Fruit fly (Drosophila melanogaster) whole organism, embryonic: Measurements from ENCODE around the gene CG12081.

ENCODE experiments used
- Adf1 ChIP-seq: fragments of 200-800 bp; sonication (Bioruptor generic); IDR thresholded peaks from 2 replicates; pipeline ENCODE4 v1.3.6; 2022; ENCODE audit warnings: missing biosample characterization, missing genetic modification characterization
- Awh ChIP-seq: fragments of 200-800 bp; sonication (Bioruptor generic); IDR thresholded peaks from 2 replicates; pipeline ENCODE4, ENCODE4 v1.3.6; 2022; ENCODE audit warnings: missing biosample characterization, missing genetic modification characterization
- Bgb ChIP-seq: fragments of 200-800 bp; sonication (Bioruptor generic); IDR thresholded peaks from 2 replicates; pipeline ENCODE4 v1.3.6; 2022; ENCODE audit warnings: missing biosample characterization, missing genetic modification characterization; ENCODE audit not compliant: partially characterized antibody
- CG10209 ChIP-seq: fragments of 200-800 bp; sonication (Bioruptor generic); optimal IDR thresholded peaks from 3 replicates; lab custom pipeline; 2017; ENCODE audit warnings: missing biosample characterization, mild to moderate bottlenecking, missing genetic modification characterization, missing genetic modification reagents
- CG12769 ChIP-seq: fragments of 200-800 bp; sonication (Bioruptor generic); optimal IDR thresholded peaks from 2 replicates; lab custom pipeline; 2019; ENCODE audit warnings: missing biosample characterization, mild to moderate bottlenecking, missing genetic modification characterization, moderate library complexity
- CG1529 ChIP-seq: fragments of 200-800 bp; sonication (Bioruptor generic); optimal IDR thresholded peaks from 3 replicates; lab custom pipeline; 2018; ENCODE audit warnings: missing biosample characterization, missing genetic modification characterization
- CG15601 ChIP-seq: fragments of 200-800 bp; sonication (Bioruptor generic); optimal IDR thresholded peaks from 3 replicates; lab custom pipeline; 2019; ENCODE audit warnings: missing biosample characterization, mild to moderate bottlenecking, missing genetic modification characterization, moderate library complexity
- CG17328 ChIP-seq: fragments of 200-800 bp; sonication (Bioruptor generic); IDR thresholded peaks from 2 replicates; pipeline ENCODE4 v1.3.6; 2022; ENCODE audit warnings: missing biosample characterization, missing genetic modification characterization
- CG17385 ChIP-seq: fragments of 200-800 bp; sonication (Bioruptor generic); optimal IDR thresholded peaks from 3 replicates; lab custom pipeline; 2018; ENCODE audit warnings: missing biosample characterization, mild to moderate bottlenecking, missing genetic modification characterization
- CG1792 ChIP-seq: fragments of 200-800 bp; sonication (Bioruptor generic); optimal IDR thresholded peaks from 2 replicates; lab custom pipeline; 2016; ENCODE audit warnings: missing biosample characterization, missing genetic modification characterization
- CG18619 ChIP-seq: fragments of 200-800 bp; sonication (Bioruptor generic); optimal IDR thresholded peaks from 3 replicates; lab custom pipeline; 2017; ENCODE audit warnings: missing biosample characterization, mild to moderate bottlenecking, missing genetic modification characterization
- CG2712 ChIP-seq: fragments of 200-800 bp; optimal IDR thresholded peaks from 3 replicates; lab custom pipeline; 2019; ENCODE audit warnings: missing biosample characterization, mild to moderate bottlenecking, missing genetic modification characterization, moderate library complexity
- CG32772 ChIP-seq: fragments of 200-800 bp; sonication (Bioruptor generic); IDR thresholded peaks from 2 replicates; pipeline ENCODE4 v1.3.6; 2022; ENCODE audit warnings: missing biosample characterization, missing genetic modification characterization
- CG34224 ChIP-seq: fragments of 200-800 bp; sonication (Bioruptor generic); IDR thresholded peaks from 3 replicates; pipeline ENCODE4 v1.3.6; 2022; ENCODE audit warnings: missing biosample characterization, missing genetic modification characterization; ENCODE audit not compliant: partially characterized antibody
- CG4854 ChIP-seq: fragments of 200-800 bp; sonication (Bioruptor generic); optimal IDR thresholded peaks from 2 replicates; lab custom pipeline; 2016; ENCODE audit warnings: missing biosample characterization, missing genetic modification characterization, inconsistent platforms
- CG8281 ChIP-seq: fragments of 200-800 bp; sonication (Bioruptor generic); optimal IDR thresholded peaks from 2 replicates; lab custom pipeline; 2018; ENCODE audit warnings: missing biosample characterization, mild to moderate bottlenecking, missing genetic modification characterization, moderate library complexity
- CG8290 ChIP-seq, 3 experiments: fragments of 200-800 bp; sonication (Bioruptor generic); optimal IDR thresholded peaks; 2 replicates each; lab custom pipeline; 2016 to 2019; ENCODE audit warnings: missing biosample characterization in 3 of 3, missing genetic modification characterization in 3 of 3, mild to moderate bottlenecking in 2 of 3, moderate library complexity in 1 of 3
- CG8924 ChIP-seq: fragments of 200-800 bp; optimal IDR thresholded peaks from 3 replicates; lab custom pipeline; 2019; ENCODE audit warnings: missing biosample characterization, mild to moderate bottlenecking, missing genetic modification characterization, moderate library complexity
- Chrac-16 ChIP-seq: fragments of 200-800 bp; sonication (Bioruptor generic); optimal IDR thresholded peaks from 3 replicates; lab custom pipeline; 2016; ENCODE audit warnings: missing biosample characterization, missing genetic modification characterization
- CoRest ChIP-seq: fragments of 200-800 bp; sonication (Bioruptor generic); optimal IDR thresholded peaks from 3 replicates; lab custom pipeline; 2018; ENCODE audit warnings: missing biosample characterization, mild to moderate bottlenecking, missing genetic modification characterization, moderate library complexity
- Gug ChIP-seq: fragments of 200-800 bp; sonication (Bioruptor generic); IDR thresholded peaks from 4 replicates; pipeline ENCODE4 v1.3.6; 2022; ENCODE audit warnings: missing biosample characterization, missing genetic modification characterization
- Hey ChIP-seq: fragments of 200-800 bp; sonication (Bioruptor generic); optimal IDR thresholded peaks from 3 replicates; lab custom pipeline; 2018; ENCODE audit warnings: missing biosample characterization, mild to moderate bottlenecking, missing genetic modification characterization
- Hr3 ChIP-seq: fragments of 200-800 bp; sonication (Bioruptor generic); optimal IDR thresholded peaks from 3 replicates; lab custom pipeline; 2016; ENCODE audit warnings: missing biosample characterization, missing genetic modification characterization
- Max ChIP-seq: fragments of 200-800 bp; sonication (Bioruptor generic); optimal IDR thresholded peaks from 2 replicates; lab custom pipeline; 2016; ENCODE audit warnings: missing biosample characterization, mild to moderate bottlenecking, missing genetic modification characterization
- NC2α ChIP-seq: fragments of 200-800 bp; sonication (Bioruptor generic); optimal IDR thresholded peaks from 2 replicates; lab custom pipeline; 2016; ENCODE audit warnings: missing biosample characterization, missing genetic modification characterization
- NFAT ChIP-seq: fragments of 200-800 bp; sonication (Bioruptor generic); IDR thresholded peaks from 2 replicates; pipeline ENCODE4 v1.3.6; 2022; ENCODE audit warnings: missing biosample characterization, missing genetic modification characterization
- Trl ChIP-seq, 3 experiments: fragments of >200 bp in 2 of 3; fragments of 200-800 bp in 1 of 3; sonication (Bioruptor generic) in 1 of 3; optimal IDR thresholded peaks; 2 replicates in 1 of 3; 3 replicates in 2 of 3; lab custom pipeline; 2016 to 2017; ENCODE audit warnings: missing biosample characterization in 1 of 3, missing genetic modification characterization in 1 of 3
- bbx ChIP-seq: fragments of 200-800 bp; sonication (Bioruptor generic); IDR thresholded peaks from 2 replicates; pipeline ENCODE4 v1.3.6; 2022; ENCODE audit warnings: missing biosample characterization, missing genetic modification characterization; ENCODE audit not compliant: partially characterized antibody
- cas ChIP-seq: fragments of 200-800 bp; sonication (Bioruptor generic); IDR thresholded peaks from 2 replicates; pipeline ENCODE4 v1.3.6; 2022; ENCODE audit warnings: missing biosample characterization, missing genetic modification characterization
- chif ChIP-seq, 2 experiments: fragments of 200-800 bp; sonication (Bioruptor generic); optimal IDR thresholded peaks; 3 replicates each; lab custom pipeline; 2016; ENCODE audit warnings: missing biosample characterization in 2 of 2, missing genetic modification characterization in 2 of 2
- chm ChIP-seq: fragments of 200-800 bp; sonication (Bioruptor generic); IDR thresholded peaks from 2 replicates; pipeline ENCODE4 v1.3.6; 2022; ENCODE audit warnings: missing biosample characterization, missing genetic modification characterization
- dpn ChIP-seq, 2 experiments: fragments of 200-800 bp; sonication (Bioruptor generic); optimal IDR thresholded peaks; 3 replicates each; lab custom pipeline; 2016; ENCODE audit warnings: missing biosample characterization in 2 of 2, missing genetic modification characterization in 2 of 2
- emc ChIP-seq: fragments of 200-800 bp; sonication (Bioruptor generic); optimal IDR thresholded peaks from 2 replicates; lab custom pipeline; 2016; ENCODE audit warnings: missing biosample characterization, missing genetic modification characterization
- en ChIP-seq: fragments of 200-800 bp; sonication (Bioruptor generic); optimal IDR thresholded peaks from 2 replicates; lab custom pipeline; 2016; ENCODE audit warnings: missing biosample characterization, missing genetic modification characterization
- eyg ChIP-seq: fragments of 200-800 bp; sonication (Bioruptor generic); optimal IDR thresholded peaks from 3 replicates; lab custom pipeline; 2016; ENCODE audit warnings: missing biosample characterization, missing genetic modification characterization
- gsb ChIP-seq: fragments of 200-800 bp; sonication (Bioruptor generic); IDR thresholded peaks from 2 replicates; pipeline ENCODE4 v1.3.6; 2022; ENCODE audit warnings: missing biosample characterization, missing genetic modification characterization
- h ChIP-seq: fragments of >200 bp; optimal IDR thresholded peaks from 2 replicates; lab custom pipeline; 2017
- kni ChIP-seq: fragments of 200-800 bp; sonication (Bioruptor generic); optimal IDR thresholded peaks from 3 replicates; lab custom pipeline; 2017; ENCODE audit warnings: mild to moderate bottlenecking, missing biosample characterization, missing genetic modification reagents, missing genetic modification characterization
- lola ChIP-seq, 3 experiments: fragments of >200 bp in 2 of 3; fragments of 200-800 bp in 1 of 3; sonication (Bioruptor generic) in 1 of 3; optimal IDR thresholded peaks; 2 replicates each; lab custom pipeline; 2017 to 2019; ENCODE audit warnings: missing biosample characterization in 3 of 3, missing genetic modification characterization in 3 of 3, mild to moderate bottlenecking in 1 of 3, moderate library complexity in 1 of 3
- nerfin-1 ChIP-seq: fragments of 200-800 bp; sonication (Bioruptor generic); optimal IDR thresholded peaks from 3 replicates; lab custom pipeline; 2019; ENCODE audit warnings: missing biosample characterization, mild to moderate bottlenecking, missing genetic modification characterization, moderate library complexity
- oc ChIP-seq: fragments of 200-800 bp; sonication (Bioruptor generic); optimal IDR thresholded peaks from 2 replicates; lab custom pipeline; 2018; ENCODE audit warnings: missing biosample characterization, mild to moderate bottlenecking, missing genetic modification characterization, moderate library complexity
- prd ChIP-seq, 3 experiments: fragments of >200 bp in 2 of 3; fragments of 200-800 bp in 1 of 3; sonication (Bioruptor generic) in 1 of 3; optimal IDR thresholded peaks in 2 of 3; IDR thresholded peaks in 1 of 3; 2 replicates in 2 of 3; 3 replicates in 1 of 3; pipeline versions ENCODE4 v1.3.6 to Lab custom; 2017 to 2022; ENCODE audit warnings: missing biosample characterization in 1 of 3, missing genetic modification characterization in 1 of 3
- pros ChIP-seq: fragments of 200-800 bp; sonication (Bioruptor generic); optimal IDR thresholded peaks from 3 replicates; lab custom pipeline; 2019; ENCODE audit warnings: missing biosample characterization, mild to moderate bottlenecking, missing genetic modification characterization, moderate library complexity
- psq ChIP-seq: fragments of 200-800 bp; sonication (Bioruptor generic); optimal IDR thresholded peaks from 2 replicates; lab custom pipeline; 2017; ENCODE audit warnings: missing biosample characterization, missing genetic modification characterization
- schlank ChIP-seq: fragments of 200-800 bp; sonication (Bioruptor generic); optimal IDR thresholded peaks from 2 replicates; lab custom pipeline; 2018; ENCODE audit warnings: missing biosample characterization, mild to moderate bottlenecking, missing genetic modification characterization
- seq ChIP-seq: fragments of 200-800 bp; sonication (Bioruptor generic); IDR thresholded peaks from 2 replicates; pipeline ENCODE4 v1.3.6; 2022; ENCODE audit warnings: missing biosample characterization, missing genetic modification characterization
- ssp ChIP-seq: fragments of 200-800 bp; sonication (Bioruptor generic); IDR thresholded peaks from 2 replicates; pipeline ENCODE4 v1.3.6; 2022; ENCODE audit warnings: missing biosample characterization, missing genetic modification characterization
- tgo ChIP-seq: fragments of 200-800 bp; sonication (Bioruptor generic); IDR thresholded peaks from 3 replicates; pipeline ENCODE4 v1.3.6; 2022; ENCODE audit warnings: missing biosample characterization, missing genetic modification characterization
- tx ChIP-seq: fragments of 200-800 bp; sonication (Bioruptor generic); optimal IDR thresholded peaks from 2 replicates; lab custom pipeline; 2016; ENCODE audit warnings: missing biosample characterization, missing genetic modification characterization

The CG12081 gene

dm6 chrX:8627171-8627570 lies 38.6 kb downstream of the CG12081 start (continued):
- TF ChIP-seq Hr3 (GFP tag; lab: Kevin White, UChicago) (peak; percentile 60), emc (GFP tag; lab: Kevin White, UChicago) (no peak), schlank (tag; lab: Kevin White, UChicago) (no peak), dpn (GFP tag; optimal IDR thresholded peaks at IDR 0.05; lab: Kevin White, UChicago) (peak; percentile 51 to 60), chif (GFP tag; optimal IDR thresholded peaks at IDR 0.05; lab: Kevin White, UChicago) (peak; percentile 49 to 78), CG10209 (GFP tag; lab: Kevin White, UChicago) (peak; percentile 60), CG8290 (GFP tag; optimal IDR thresholded peaks at IDR 0.05; lab: Kevin White, UChicago) (peak; percentile 26), CG8290 (tag; optimal IDR thresholded peaks at IDR 0.05; lab: Kevin White, UChicago) (peak in 1 of 2 experiments; percentile 60), CG15601 (tag; lab: Kevin White, UChicago) (peak; percentile 71), CG12769 (tag; lab: Kevin White, UChicago) (peak; percentile 66), lola (GFP tag; optimal IDR thresholded peaks at IDR 0.05; lab: Kevin White, UChicago) (peak in 1 of 3 experiments; percentile 87), Chrac-16 (peak; percentile 53), Trl (optimal IDR thresholded peaks at IDR 0.05; lab: Kevin White, UChicago) (no peak), Trl (GFP tag; optimal IDR thresholded peaks at IDR 0.05; lab: Kevin White, UChicago) (peak; percentile 73), cas (no peak), oc (peak; percentile 94), tgo (GFP tag; lab: Robert Waterston, UW) (peak; percentile 50; the same call in 2 of the 3 replicates), gsb (GFP tag; lab: Robert Waterston, UW) (no peak), CoRest (tag; lab: Kevin White, UChicago) (peak; percentile 71), CG4854 (no peak), pros (peak; percentile 17), Awh (GFP tag; lab: Robert Waterston, UW) (peak; percentile 62; the same call in 1 of the 2 replicates), Adf1 (GFP tag; lab: Robert Waterston, UW) (no peak), CG1529 (peak; percentile 57), CG2712 (peak; percentile 88), CG1792 (peak; percentile 42), NC2α (GFP tag; lab: Kevin White, UChicago) (peak; percentile 45), Gug (GFP tag; lab: Robert Waterston, UW) (peak; percentile 39; the same call in 2 of the 4 replicates), NFAT (GFP tag; lab: Robert Waterston, UW) (no peak), h (lab: Kevin White, UChicago) (no peak), Hey (tag; lab: Kevin White, UChicago) (no peak), prd (optimal IDR thresholded peaks at IDR 0.05; lab: Kevin White, UChicago) (no peak), prd (GFP tag; IDR thresholded peaks at IDR 0.05; lab: Robert Waterston, UW) (peak; percentile 87), CG8281 (peak; percentile 45), bbx (GFP tag; lab: Robert Waterston, UW) (no peak), CG34224 (GFP tag; lab: Robert Waterston, UW) (no peak), seq (GFP tag; lab: Robert Waterston, UW) (peak; percentile 37; the same call in 1 of the 2 replicates), psq (GFP tag; lab: Kevin White, UChicago) (no peak), Bgb (GFP tag; lab: Robert Waterston, UW) (no peak), CG17328 (GFP tag; lab: Robert Waterston, UW) (peak; percentile 84), CG17385 (GFP tag; lab: Kevin White, UChicago) (peak; percentile 49), kni (GFP tag; lab: Kevin White, UChicago) (peak; percentile 2), CG18619 (GFP tag; lab: Kevin White, UChicago) (peak; percentile 24), en (GFP tag; lab: Kevin White, UChicago) (peak; percentile 30), chm (GFP tag; lab: Robert Waterston, UW) (peak; percentile 75; the same call in 1 of the 2 replicates), ssp (GFP tag; lab: Robert Waterston, UW) (peak; percentile 69), nerfin-1 (tag; lab: Kevin White, UChicago) (peak; percentile 65), CG32772 (GFP tag; lab: Robert Waterston, UW) (peak; percentile 74), eyg (GFP tag; lab: Kevin White, UChicago) (peak; percentile 15), Max (GFP tag; lab: Kevin White, UChicago) (peak; percentile 1), CG8924 (tag; lab: Kevin White, UChicago) (peak; percentile 76), tx (GFP tag; lab: Kevin White, UChicago) (peak; percentile 51)
